Fruit fly (Drosophila melanogaster): Measurements from ENCODE around the gene Bka.

Gene Bka

dm6 chr2L:9915011-9915850 lies 20.1 kb downstream of the Bka start, which contains the start of gene yip2 (continued):
- peak; percentile 26 for TF ChIP-seq Ets65A (GFP tag)
- no peak for TF ChIP-seq CG6175 (GFP tag; IDR thresholded peaks at IDR 0.05)
- TF ChIP-seq cwo (GFP tag; optimal IDR thresholded peaks at IDR 0.05), result peak; percentile 35
- peak; percentile 75 for TF ChIP-seq tgo (GFP tag; IDR thresholded peaks at IDR 0.05)
- TF ChIP-seq ems (GFP tag; optimal IDR thresholded peaks at IDR 0.05), result peak; percentile 17
- peak; percentile 93 for TF ChIP-seq ci (GFP tag; IDR thresholded peaks at IDR 0.05)
- TF ChIP-seq stwl (tag; optimal IDR thresholded peaks at IDR 0.05), result no peak
- no peak for TF ChIP-seq gsb (GFP tag; IDR thresholded peaks at IDR 0.05)
- peak; percentile 57 for TF ChIP-seq ttk (GFP tag; IDR thresholded peaks at IDR 0.05)
- TF ChIP-seq gt (GFP tag; IDR thresholded peaks at IDR 0.05), result no peak
- peak; percentile 30 for TF ChIP-seq CG15601 (tag; optimal IDR thresholded peaks at IDR 0.05)
- TF ChIP-seq bsh (GFP tag; optimal IDR thresholded peaks at IDR 0.05), result peak; percentile 58 to 100
- peak; percentile 26 for TF ChIP-seq Hmx (GFP tag; optimal IDR thresholded peaks at IDR 0.05)
- TF ChIP-seq phol (tag; optimal IDR thresholded peaks at IDR 0.05), result peak; percentile 53
- TF ChIP-seq E2f2 (GFP tag; IDR thresholded peaks at IDR 0.05), result peak; percentile 49; the same call in 1 of the 2 replicates
- peak; percentile 1 for TF ChIP-seq CG18764 (GFP tag; optimal IDR thresholded peaks at IDR 0.05)
- peak; percentile 69 for TF ChIP-seq CG17385 (GFP tag; optimal IDR thresholded peaks at IDR 0.05)
- TF ChIP-seq chif (GFP tag; optimal IDR thresholded peaks at IDR 0.05), result peak in 1 of 2 experiments; percentile 28
- TF ChIP-seq az2 (GFP tag; optimal IDR thresholded peaks at IDR 0.05), result peak; percentile 53
- no peak for TF ChIP-seq CG42726 (GFP tag; IDR thresholded peaks at IDR 0.05; ENCODE audit: partially characterized antibody)
- TF ChIP-seq row (GFP tag; IDR thresholded peaks at IDR 0.05), result peak; percentile 84
- no peak for TF ChIP-seq CG8281 (tag; optimal IDR thresholded peaks at IDR 0.05)
- peak; percentile 72 for TF ChIP-seq Fer1 (GFP tag; optimal IDR thresholded peaks at IDR 0.05)
- no peak for TF ChIP-seq zen (tag; optimal IDR thresholded peaks at IDR 0.05)
- TF ChIP-seq CG3726 (GFP tag; IDR thresholded peaks at IDR 0.05), result no peak
- TF ChIP-seq Hr39 (optimal IDR thresholded peaks at IDR 0.05), result no peak
- no peak for TF ChIP-seq Poxn (GFP tag; IDR thresholded peaks at IDR 0.05)
- no peak; the same call in 1 of the 2 replicates for TF ChIP-seq bowl (GFP tag; IDR thresholded peaks at IDR 0.05)
- no peak for TF ChIP-seq ewg (GFP tag; optimal IDR thresholded peaks at IDR 0.05)
- no peak for TF ChIP-seq h (optimal IDR thresholded peaks at IDR 0.05)
- TF ChIP-seq CG18619 (GFP tag; optimal IDR thresholded peaks at IDR 0.05), result peak; percentile 41
- peak; percentile 72 for TF ChIP-seq CG6765 (GFP tag; optimal IDR thresholded peaks at IDR 0.05)
- TF ChIP-seq gfzf (GFP tag; optimal IDR thresholded peaks at IDR 0.05), result no peak
- peak; percentile 37 for TF ChIP-seq CG3407 (GFP tag; optimal IDR thresholded peaks at IDR 0.05)
- TF ChIP-seq CG31224 (GFP tag; IDR thresholded peaks at IDR 0.05), result no peak; the same call in none of the 2 replicates
- peak; percentile 70 for TF ChIP-seq grau (tag; optimal IDR thresholded peaks at IDR 0.05)
- peak; percentile 40 for TF ChIP-seq D19B (GFP tag; optimal IDR thresholded peaks at IDR 0.05)
- no peak for TF ChIP-seq en (GFP tag; optimal IDR thresholded peaks at IDR 0.05)
- TF ChIP-seq CG11723 (GFP tag; optimal IDR thresholded peaks at IDR 0.05), result peak; percentile 33
- TF ChIP-seq Oaz (GFP tag; IDR thresholded peaks at IDR 0.05), result 0 out of 2 replicates have a peak, but pooled peaks have one; percentile 12
- TF ChIP-seq eyg (GFP tag; optimal IDR thresholded peaks at IDR 0.05), result peak; percentile 34
- no peak for TF ChIP-seq CG8290 (GFP tag; optimal IDR thresholded peaks at IDR 0.05)
- TF ChIP-seq CG8290 (tag; optimal IDR thresholded peaks at IDR 0.05), result peak in 1 of 2 experiments; percentile 86
- no peak for TF ChIP-seq tup (GFP tag; optimal IDR thresholded peaks at IDR 0.05)
- peak; percentile 56; the same call in 1 of the 2 replicates for TF ChIP-seq ranshi (GFP tag; IDR thresholded peaks at IDR 0.05)
- peak; percentile 95 for TF ChIP-seq Drgx (GFP tag; IDR thresholded peaks at IDR 0.05)
- TF ChIP-seq sens (GFP tag), result peak; percentile 83
- no peak for TF ChIP-seq CG4617 (GFP tag; optimal IDR thresholded peaks at IDR 0.05; ENCODE audit: borderline replicate concordance)
- peak; percentile 69 for TF ChIP-seq Ada2b (GFP tag; IDR thresholded peaks at IDR 0.05)
- peak; percentile 65 for TF ChIP-seq CG7556 (GFP tag; optimal IDR thresholded peaks at IDR 0.05)
- TF ChIP-seq dimm (GFP tag; IDR thresholded peaks at IDR 0.05), result no peak; the same call in 1 of the 2 replicates
